Fruit fly (Drosophila melanogaster) whole organism, embryonic: Measurements from ENCODE around the gene CG44405.

Experiments used
- ATbp ChIP-seq: fragments of 200-800 bp; sonication (Bioruptor generic); optimal IDR thresholded peaks from 2 replicates; lab custom pipeline; 2017; ENCODE audit warnings: missing biosample characterization, mild to moderate bottlenecking, missing genetic modification characterization, missing genetic modification reagents
- Blimp-1 ChIP-seq: fragments of 200-800 bp; sonication (Bioruptor generic); optimal IDR thresholded peaks from 3 replicates; lab custom pipeline; 2018; ENCODE audit warnings: missing biosample characterization, missing genetic modification characterization, mild to moderate bottlenecking, moderate library complexity, missing genetic modification reagents
- CG10147 ChIP-seq: fragments of 200-800 bp; sonication (Bioruptor generic); optimal IDR thresholded peaks from 2 replicates; lab custom pipeline; 2019; ENCODE audit warnings: missing biosample characterization, mild to moderate bottlenecking, missing genetic modification characterization, moderate library complexity
- CG10979 ChIP-seq: fragments of 200-800 bp; sonication (Bioruptor generic); optimal IDR thresholded peaks from 2 replicates; lab custom pipeline; 2018; ENCODE audit warnings: missing biosample characterization, mild to moderate bottlenecking, missing genetic modification characterization, moderate library complexity
- CG11723 ChIP-seq: fragments of 200-800 bp; sonication (Bioruptor generic); optimal IDR thresholded peaks from 2 replicates; lab custom pipeline; 2017; ENCODE audit warnings: missing biosample characterization, mild to moderate bottlenecking, missing genetic modification characterization
- CG12942 ChIP-seq: fragments of 200-800 bp; sonication (Bioruptor generic); optimal IDR thresholded peaks from 3 replicates; lab custom pipeline; 2016; ENCODE audit warnings: missing biosample characterization, missing genetic modification characterization
- CG13424 ChIP-seq: fragments of 200-800 bp; sonication (Bioruptor generic); optimal IDR thresholded peaks from 2 replicates; lab custom pipeline; 2019; ENCODE audit warnings: missing biosample characterization, mild to moderate bottlenecking, missing genetic modification characterization, moderate library complexity
- CG14710 ChIP-seq: fragments of 200-800 bp; sonication (Bioruptor generic); optimal IDR thresholded peaks from 3 replicates; lab custom pipeline; 2019; ENCODE audit warnings: missing biosample characterization, mild to moderate bottlenecking, missing genetic modification characterization, moderate library complexity
- CG15269 ChIP-seq: fragments of 200-800 bp; sonication (Bioruptor generic); optimal IDR thresholded peaks from 2 replicates; lab custom pipeline; 2018; ENCODE audit warnings: missing biosample characterization, mild to moderate bottlenecking, missing genetic modification characterization, moderate library complexity
- CG15479 ChIP-seq: fragments of 200-800 bp; sonication (Bioruptor generic); optimal IDR thresholded peaks from 3 replicates; lab custom pipeline; 2019; ENCODE audit warnings: missing biosample characterization, mild to moderate bottlenecking, missing genetic modification characterization, moderate library complexity
- CG17385 ChIP-seq: fragments of 200-800 bp; sonication (Bioruptor generic); optimal IDR thresholded peaks from 3 replicates; lab custom pipeline; 2018; ENCODE audit warnings: missing biosample characterization, mild to moderate bottlenecking, missing genetic modification characterization
- CG2678 ChIP-seq: fragments of 200-800 bp; sonication (Bioruptor generic); optimal IDR thresholded peaks from 3 replicates; lab custom pipeline; 2019; ENCODE audit warnings: missing biosample characterization, mild to moderate bottlenecking, missing genetic modification characterization, moderate library complexity
- CG3281 ChIP-seq: fragments of 200-800 bp; sonication (Bioruptor generic); optimal IDR thresholded peaks from 3 replicates; lab custom pipeline; 2017; ENCODE audit warnings: missing biosample characterization, mild to moderate bottlenecking, missing genetic modification characterization
- CG4282 ChIP-seq: fragments of 200-800 bp; sonication (Bioruptor generic); optimal IDR thresholded peaks from 2 replicates; lab custom pipeline; 2016; ENCODE audit warnings: missing biosample characterization, missing genetic modification characterization
- CG4424 ChIP-seq: fragments of 200-800 bp; sonication (Bioruptor generic); optimal IDR thresholded peaks from 3 replicates; lab custom pipeline; 2016; ENCODE audit warnings: missing biosample characterization, missing genetic modification characterization
- CG6689 ChIP-seq: fragments of 200-800 bp; sonication (Bioruptor generic); IDR thresholded peaks from 2 replicates; pipeline ENCODE4 v1.3.6; 2022; ENCODE audit warnings: missing biosample characterization, missing genetic modification characterization
- CG8290 ChIP-seq, 3 experiments: fragments of 200-800 bp; sonication (Bioruptor generic); optimal IDR thresholded peaks; 2 replicates each; lab custom pipeline; 2016 to 2019; ENCODE audit warnings: missing biosample characterization in 3 of 3, missing genetic modification characterization in 3 of 3, mild to moderate bottlenecking in 2 of 3, moderate library complexity in 1 of 3
- Dbx ChIP-seq: fragments of 200-800 bp; sonication (Bioruptor generic); IDR thresholded peaks from 3 replicates; pipeline ENCODE4 v1.3.6; 2022; ENCODE audit warnings: missing biosample characterization, missing genetic modification characterization
- Doc2 ChIP-seq: fragments of 200-800 bp; sonication (Bioruptor generic); IDR thresholded peaks from 2 replicates; pipeline ENCODE4 v1.3.6; 2022; ENCODE audit warnings: missing biosample characterization, missing genetic modification characterization
- E2f1 ChIP-seq: fragments of 200-800 bp; sonication (Bioruptor generic); IDR thresholded peaks from 2 replicates; pipeline ENCODE4 v1.3.6; 2022; ENCODE audit warnings: missing biosample characterization, missing genetic modification characterization
- HLH3B ChIP-seq: fragments of 200-800 bp; sonication (Bioruptor generic); IDR thresholded peaks from 2 replicates; pipeline ENCODE4 v1.3.6; 2022; ENCODE audit warnings: missing biosample characterization, missing genetic modification characterization
- Oli ChIP-seq: fragments of 200-800 bp; sonication (Bioruptor generic); optimal IDR thresholded peaks from 2 replicates; lab custom pipeline; 2018; ENCODE audit warnings: missing biosample characterization, mild to moderate bottlenecking, missing genetic modification characterization, moderate library complexity
- PHDP ChIP-seq: fragments of 200-800 bp; sonication (Bioruptor generic); optimal IDR thresholded peaks from 3 replicates; lab custom pipeline; 2018; ENCODE audit warnings: missing biosample characterization, mild to moderate bottlenecking, missing genetic modification characterization, moderate library complexity
- Pdp1 ChIP-seq, 2 experiments: fragments of 200-800 bp; sonication (Bioruptor generic); optimal IDR thresholded peaks; 3 replicates each; lab custom pipeline; 2016; ENCODE audit warnings: missing biosample characterization in 2 of 2, missing genetic modification characterization in 2 of 2, mild to moderate bottlenecking in 1 of 2, moderate library complexity in 1 of 2
- Rx ChIP-seq: fragments of 200-800 bp; sonication (Bioruptor generic); IDR thresholded peaks from 2 replicates; pipeline ENCODE4 v1.3.6; 2022; ENCODE audit warnings: missing biosample characterization, missing genetic modification characterization
- YL-1 ChIP-seq: fragments of 200-800 bp; sonication (Bioruptor generic); optimal IDR thresholded peaks from 3 replicates; lab custom pipeline; 2017; ENCODE audit warnings: missing biosample characterization, mild to moderate bottlenecking, missing genetic modification characterization
- ap ChIP-seq: fragments of 200-800 bp; sonication (Bioruptor generic); IDR thresholded peaks from 2 replicates; pipeline ENCODE4 v1.3.6; 2022; ENCODE audit warnings: missing biosample characterization, missing genetic modification characterization
- ase ChIP-seq: fragments of 200-800 bp; sonication (Bioruptor generic); IDR thresholded peaks from 3 replicates; pipeline ENCODE4 v1.3.6; 2022; ENCODE audit warnings: missing biosample characterization, missing genetic modification characterization
- bcd ChIP-seq: fragments of 200-800 bp; sonication (Bioruptor generic); optimal IDR thresholded peaks from 2 replicates; lab custom pipeline; 2017; ENCODE audit warnings: missing biosample characterization, mild to moderate bottlenecking, missing genetic modification characterization
- danr ChIP-seq: fragments of 200-800 bp; sonication (Bioruptor generic); IDR thresholded peaks from 2 replicates; pipeline ENCODE4 v1.3.6; 2022; ENCODE audit warnings: missing biosample characterization, missing genetic modification characterization
- dmrt11E ChIP-seq: fragments of 200-800 bp; sonication (Bioruptor generic); optimal IDR thresholded peaks from 3 replicates; lab custom pipeline; 2018; ENCODE audit warnings: missing biosample characterization, mild to moderate bottlenecking, missing genetic modification characterization, moderate library complexity
- ems ChIP-seq: fragments of 200-800 bp; sonication (Bioruptor generic); optimal IDR thresholded peaks from 3 replicates; lab custom pipeline; 2016; ENCODE audit warnings: missing biosample characterization, missing genetic modification characterization
- eve ChIP-seq, 2 experiments: fragments of >200 bp; optimal IDR thresholded peaks; 2 replicates each; lab custom pipeline; 2017; ENCODE audit warnings: missing biosample characterization in 2 of 2, missing genetic modification characterization in 2 of 2
- ewg ChIP-seq: fragments of 200-800 bp; sonication (Bioruptor generic); optimal IDR thresholded peaks from 3 replicates; lab custom pipeline; 2017; ENCODE audit warnings: mild to moderate bottlenecking, missing biosample characterization, missing genetic modification reagents, missing genetic modification characterization
- fd96Cb ChIP-seq: fragments of 200-800 bp; sonication (Bioruptor generic); optimal IDR thresholded peaks from 2 replicates; lab custom pipeline; 2018; ENCODE audit warnings: missing biosample characterization, mild to moderate bottlenecking, missing genetic modification characterization, moderate library complexity
- gcm ChIP-seq: fragments of 200-800 bp; sonication (Bioruptor generic); optimal IDR thresholded peaks from 2 replicates; lab custom pipeline; 2019; ENCODE audit warnings: missing biosample characterization, mild to moderate bottlenecking, missing genetic modification characterization, moderate library complexity
- grau ChIP-seq: fragments of 200-800 bp; optimal IDR thresholded peaks from 3 replicates; lab custom pipeline; 2019; ENCODE audit warnings: missing biosample characterization, mild to moderate bottlenecking, missing genetic modification characterization, moderate library complexity
- gsb-n ChIP-seq: fragments of 200-800 bp; sonication (Bioruptor generic); optimal IDR thresholded peaks from 3 replicates; lab custom pipeline; 2018; ENCODE audit warnings: missing biosample characterization, mild to moderate bottlenecking, missing genetic modification characterization
- lbe ChIP-seq: fragments of 200-800 bp; sonication (Bioruptor generic); optimal IDR thresholded peaks from 2 replicates; lab custom pipeline; 2016; ENCODE audit warnings: missing biosample characterization, mild to moderate bottlenecking, missing genetic modification characterization
- lola ChIP-seq, 3 experiments: fragments of >200 bp in 2 of 3; fragments of 200-800 bp in 1 of 3; sonication (Bioruptor generic) in 1 of 3; optimal IDR thresholded peaks; 2 replicates each; lab custom pipeline; 2017 to 2019; ENCODE audit warnings: missing biosample characterization in 3 of 3, missing genetic modification characterization in 3 of 3, mild to moderate bottlenecking in 1 of 3, moderate library complexity in 1 of 3
- nerfin-1 ChIP-seq: fragments of 200-800 bp; sonication (Bioruptor generic); optimal IDR thresholded peaks from 3 replicates; lab custom pipeline; 2019; ENCODE audit warnings: missing biosample characterization, mild to moderate bottlenecking, missing genetic modification characterization, moderate library complexity
- nmo ChIP-seq: fragments of 200-800 bp; sonication (Bioruptor generic); optimal IDR thresholded peaks from 2 replicates; lab custom pipeline; 2018; ENCODE audit warnings: missing biosample characterization, mild to moderate bottlenecking, missing genetic modification characterization, moderate library complexity
- tap ChIP-seq: fragments of 200-800 bp; optimal IDR thresholded peaks from 3 replicates; lab custom pipeline; 2019; ENCODE audit warnings: missing biosample characterization, mild to moderate bottlenecking, missing genetic modification characterization, moderate library complexity
- tgo ChIP-seq: fragments of 200-800 bp; sonication (Bioruptor generic); IDR thresholded peaks from 3 replicates; pipeline ENCODE4 v1.3.6; 2022; ENCODE audit warnings: missing biosample characterization, missing genetic modification characterization
- tio ChIP-seq: fragments of 200-800 bp; sonication (Bioruptor generic); optimal IDR thresholded peaks from 2 replicates; lab custom pipeline; 2017; ENCODE audit warnings: missing biosample characterization, missing genetic modification characterization, inconsistent platforms
- trem ChIP-seq: fragments of 200-800 bp; optimal IDR thresholded peaks from 3 replicates; lab custom pipeline; 2019; ENCODE audit warnings: missing biosample characterization, mild to moderate bottlenecking, missing genetic modification characterization, moderate library complexity
- tx ChIP-seq: fragments of 200-800 bp; sonication (Bioruptor generic); optimal IDR thresholded peaks from 2 replicates; lab custom pipeline; 2016; ENCODE audit warnings: missing biosample characterization, missing genetic modification characterization
- unpg ChIP-seq: fragments of 200-800 bp; sonication (Bioruptor generic); optimal IDR thresholded peaks from 3 replicates; lab custom pipeline; 2018; ENCODE audit warnings: missing biosample characterization, mild to moderate bottlenecking, missing genetic modification characterization, moderate library complexity
- z ChIP-seq: fragments of 200-800 bp; sonication (Bioruptor generic); IDR thresholded peaks from 3 replicates; pipeline ENCODE4 v1.3.6; 2022; ENCODE audit warnings: missing biosample characterization, missing genetic modification characterization

CG44405 gene

dm6 chr2L:16357865-16358264 is 15.7 kb upstream of the CG44405 start (continued):
- TF ChIP-seq gcm (GFP tag; lab: Kevin White, UChicago) (peak; percentile 31), CG15479 (no peak), Oli (tag; lab: Kevin White, UChicago) (peak; percentile 17), ATbp (GFP tag; lab: Kevin White, UChicago) (peak; percentile 25), ap (GFP tag; lab: Robert Waterston, UW) (no peak), CG14710 (peak; percentile 32), dmrt11E (peak; percentile 40), CG4282 (no peak), YL-1 (GFP tag; lab: Kevin White, UChicago) (no peak), Doc2 (no peak), bcd (GFP tag; lab: Kevin White, UChicago) (no peak), fd96Cb (tag; lab: Kevin White, UChicago) (peak; percentile 24), grau (tag; lab: Kevin White, UChicago) (peak; percentile 36), nmo (GFP tag; lab: Kevin White, UChicago) (peak; percentile 23), HLH3B (GFP tag; lab: Robert Waterston, UW) (peak; percentile 45; the same call in 1 of the 2 replicates), ewg (GFP tag; lab: Kevin White, UChicago) (no peak), CG11723 (GFP tag; lab: Kevin White, UChicago) (no peak), tx (GFP tag; lab: Kevin White, UChicago) (no peak), tgo (peak; percentile 41; the same call in 1 of the 3 replicates), lbe (GFP tag; lab: Kevin White, UChicago) (no peak), Pdp1 (GFP tag; optimal IDR thresholded peaks at IDR 0.05; lab: Kevin White, UChicago) (no peak), CG8290 (GFP tag; optimal IDR thresholded peaks at IDR 0.05; lab: Kevin White, UChicago) (no peak), CG8290 (tag; optimal IDR thresholded peaks at IDR 0.05; lab: Kevin White, UChicago) (no peak), gsb-n (tag; lab: Kevin White, UChicago) (peak; percentile 72), CG3281 (no peak), Rx (GFP tag; lab: Robert Waterston, UW) (no peak), lola (GFP tag; optimal IDR thresholded peaks at IDR 0.05; lab: Kevin White, UChicago) (peak in 1 of 3 experiments; percentile 6), CG17385 (peak; percentile 5), eve (GFP tag; optimal IDR thresholded peaks at IDR 0.05; lab: Kevin White, UChicago) (no peak), CG10979 (tag; lab: Kevin White, UChicago) (peak; percentile 42), CG15269 (tag; lab: Kevin White, UChicago) (peak; percentile 25), CG10147 (GFP tag; lab: Kevin White, UChicago) (no peak), Blimp-1 (peak; percentile 57), CG12942 (GFP tag; lab: Kevin White, UChicago) (no peak), E2f1 (peak; percentile 49), CG2678 (tag; lab: Kevin White, UChicago) (peak; percentile 60), z (no peak), PHDP (tag; lab: Kevin White, UChicago) (peak; percentile 50), CG13424 (peak; percentile 35), danr (GFP tag; lab: Robert Waterston, UW) (no peak), nerfin-1 (tag; lab: Kevin White, UChicago) (peak; percentile 8), CG4424 (peak; percentile 10), trem (tag; lab: Kevin White, UChicago) (peak; percentile 29), CG6689 (GFP tag; lab: Robert Waterston, UW) (0 out of 2 replicates have a peak, but pooled peaks have one; percentile 38), ase (GFP tag; lab: Robert Waterston, UW) (0 out of 3 replicates have a peak, but pooled peaks have one; percentile 7), Dbx (GFP tag; lab: Robert Waterston, UW) (no peak), tio (peak; percentile 13), ems (GFP tag; lab: Kevin White, UChicago) (no peak), unpg (GFP tag; lab: Kevin White, UChicago) (peak; percentile 49), tap (peak; percentile 9)
